Fruit fly (Drosophila melanogaster) whole organism, wandering third instar larva: ENCODE measurements around the gene CG5188.
A peak's percentile ranks its signal among the peaks of the same experiment; 100 is the strongest.

Experiments used
- Abd-B ChIP-seq: fragments of >200 bp; optimal IDR thresholded peaks from 2 replicates; lab custom pipeline; 2017; ENCODE audit warnings: missing biosample characterization, missing genetic modification characterization
- CG32264 ChIP-seq: fragments of 200-800 bp; sonication (Bioruptor generic); optimal IDR thresholded peaks from 2 replicates; lab custom pipeline; 2016; ENCODE audit warnings: missing biosample characterization, missing genetic modification characterization
- CG9705 ChIP-seq: fragments of 200-800 bp; sonication (Bioruptor generic); optimal IDR thresholded peaks from 2 replicates; lab custom pipeline; 2018; ENCODE audit warnings: missing biosample characterization, mild to moderate bottlenecking, missing genetic modification characterization
- CrebA ChIP-seq: fragments of 200-800 bp; sonication (Bioruptor generic); optimal IDR thresholded peaks from 2 replicates; lab custom pipeline; 2016; ENCODE audit warnings: missing biosample characterization, mild to moderate bottlenecking, missing genetic modification characterization, borderline replicate concordance
- Dfd ChIP-seq: fragments of >200 bp; optimal IDR thresholded peaks from 2 replicates; lab custom pipeline; 2017; ENCODE audit warnings: missing biosample characterization, missing genetic modification characterization
- Dif ChIP-seq: fragments of 200-275, 200-300 bp; sonication (Bioruptor generic); optimal IDR thresholded peaks from 2 replicates; lab custom pipeline; 2018; ENCODE audit warnings: missing biosample characterization, missing genetic modification characterization; ENCODE audit not compliant: partially characterized antibody
- GATAd ChIP-seq: sonication (Bioruptor generic); optimal IDR thresholded peaks from 2 replicates; lab custom pipeline; 2016; ENCODE audit warnings: missing biosample characterization, missing genetic modification characterization
- HLH106 ChIP-seq: fragments of 200-800 bp; optimal IDR thresholded peaks from 3 replicates; lab custom pipeline; 2019; ENCODE audit warnings: missing biosample characterization, mild to moderate bottlenecking, missing genetic modification characterization, moderate library complexity
- Hnf4 ChIP-seq: fragments of 200-800 bp; sonication (Bioruptor generic); optimal IDR thresholded peaks from 2 replicates; lab custom pipeline; 2016; ENCODE audit warnings: missing biosample characterization, mild to moderate bottlenecking, missing genetic modification characterization
- Hr78 ChIP-seq: fragments of >200 bp; optimal IDR thresholded peaks from 2 replicates; lab custom pipeline; 2017; ENCODE audit warnings: missing biosample characterization, missing genetic modification characterization
- Hr83 ChIP-seq: fragments of 200-300 bp; sonication (Bioruptor generic); optimal IDR thresholded peaks from 2 replicates; lab custom pipeline; 2016; ENCODE audit warnings: missing biosample characterization, mild to moderate bottlenecking, missing genetic modification characterization, moderate library complexity; ENCODE audit not compliant: poor library complexity, severe bottlenecking
- Jra ChIP-seq: sonication (Bioruptor generic); optimal IDR thresholded peaks from 2 replicates; lab custom pipeline; 2016; ENCODE audit warnings: missing biosample characterization, missing genetic modification characterization
- Mio ChIP-seq: sonication (Bioruptor generic); optimal IDR thresholded peaks from 2 replicates; lab custom pipeline; 2016; ENCODE audit warnings: missing biosample characterization, missing genetic modification characterization
- Myc ChIP-seq: fragments of >200 bp; optimal IDR thresholded peaks from 2 replicates; lab custom pipeline; 2017
- N ChIP-seq: fragments of >200 bp; optimal IDR thresholded peaks from 2 replicates; lab custom pipeline; 2018; ENCODE audit warnings: missing biosample characterization, missing external identifiers, missing genetic modification characterization
- OdsH ChIP-seq: fragments of 200-800 bp; sonication (Bioruptor generic); optimal IDR thresholded peaks from 2 replicates; lab custom pipeline; 2016; ENCODE audit warnings: missing biosample characterization, mild to moderate bottlenecking, missing genetic modification characterization
- Rel ChIP-seq, 2 experiments: fragments of 200-800 bp; sonication (Bioruptor generic) in 1 of 2; optimal IDR thresholded peaks; 2 replicates in 1 of 2; 3 replicates in 1 of 2; lab custom pipeline; 2016 to 2019; ENCODE audit warnings: mild to moderate bottlenecking in 2 of 2, missing biosample characterization in 2 of 2, missing genetic modification characterization in 2 of 2, moderate library complexity in 1 of 2
- Sp1 ChIP-seq: fragments of 200-800 bp; sonication (Bioruptor generic); optimal IDR thresholded peaks from 3 replicates; lab custom pipeline; 2019; ENCODE audit warnings: missing biosample characterization, mild to moderate bottlenecking, missing genetic modification characterization, moderate library complexity
- Vsx2 ChIP-seq: fragments of 200-300, 225-300 bp; sonication (Bioruptor generic); optimal IDR thresholded peaks from 2 replicates; lab custom pipeline; 2018; ENCODE audit warnings: missing biosample characterization, missing genetic modification characterization; ENCODE audit not compliant: partially characterized antibody
- br ChIP-seq: fragments of 200-800 bp; sonication (Bioruptor generic); optimal IDR thresholded peaks from 2 replicates; lab custom pipeline; 2016; ENCODE audit warnings: missing biosample characterization, missing genetic modification characterization
- brk ChIP-seq: fragments of 200-800 bp; sonication (Bioruptor generic); optimal IDR thresholded peaks from 2 replicates; lab custom pipeline; 2016; ENCODE audit warnings: missing biosample characterization, mild to moderate bottlenecking, missing genetic modification characterization
- dl ChIP-seq, 2 experiments: fragments of 175-275, 200-275 bp in 1 of 2; fragments of 200-275 bp in 1 of 2; sonication (Bioruptor generic); optimal IDR thresholded peaks; lab custom pipeline; 2018; ENCODE audit warnings: mild to moderate bottlenecking in 2 of 2, missing biosample characterization in 2 of 2, missing genetic modification characterization in 2 of 2, moderate library complexity in 2 of 2; ENCODE audit not compliant: partially characterized antibody in 2 of 2, insufficient read depth in 1 of 2
- dmrt93B ChIP-seq: fragments of 200-800 bp; sonication (Bioruptor generic); optimal IDR thresholded peaks from 2 replicates; lab custom pipeline; 2018; ENCODE audit warnings: missing biosample characterization, mild to moderate bottlenecking, missing genetic modification characterization
- dsf ChIP-seq: sonication (Bioruptor generic); optimal IDR thresholded peaks from 2 replicates; lab custom pipeline; 2016; ENCODE audit warnings: missing biosample characterization, missing genetic modification characterization, borderline replicate concordance
- ey ChIP-seq: fragments of 200-800 bp; sonication (Bioruptor generic); optimal IDR thresholded peaks from 2 replicates; lab custom pipeline; 2016; ENCODE audit warnings: missing biosample characterization, missing genetic modification characterization
- foxo ChIP-seq, 2 experiments: fragments of 200-800 bp; sonication (Bioruptor generic); optimal IDR thresholded peaks; 2 replicates in 1 of 2; 3 replicates in 1 of 2; lab custom pipeline; 2016 to 2017; ENCODE audit warnings: missing biosample characterization in 2 of 2, missing genetic modification characterization in 2 of 2
- fru ChIP-seq: fragments of 200-800 bp; sonication (Bioruptor generic); optimal IDR thresholded peaks from 3 replicates; lab custom pipeline; 2016; ENCODE audit warnings: missing biosample characterization, mild to moderate bottlenecking, missing genetic modification characterization
- h ChIP-seq: fragments of 200-800 bp; sonication (Bioruptor generic); optimal IDR thresholded peaks from 3 replicates; lab custom pipeline; 2016; ENCODE audit warnings: missing biosample characterization, mild to moderate bottlenecking, missing genetic modification characterization
- jim ChIP-seq: fragments of 175-275, 200-325 bp; sonication (Bioruptor generic); optimal IDR thresholded peaks from 2 replicates; lab custom pipeline; 2016; ENCODE audit warnings: missing biosample characterization, mild to moderate bottlenecking, missing genetic modification characterization
- lola ChIP-seq: fragments of >200 bp; optimal IDR thresholded peaks from 2 replicates; lab custom pipeline; 2017; ENCODE audit warnings: missing biosample characterization, missing genetic modification characterization
- pan ChIP-seq: fragments of >200 bp; optimal IDR thresholded peaks from 2 replicates; lab custom pipeline; 2017
- psq ChIP-seq: fragments of 200-800 bp; sonication (Bioruptor generic); optimal IDR thresholded peaks from 3 replicates; lab custom pipeline; 2017; ENCODE audit warnings: missing biosample characterization, mild to moderate bottlenecking, missing genetic modification characterization, moderate library complexity
- rgr ChIP-seq: fragments of 200-800 bp; sonication (Bioruptor generic); optimal IDR thresholded peaks from 3 replicates; lab custom pipeline; 2016; ENCODE audit warnings: missing biosample characterization, mild to moderate bottlenecking, missing genetic modification characterization
- sage ChIP-seq: fragments of 200-800 bp; sonication (Bioruptor generic); optimal IDR thresholded peaks from 2 replicates; lab custom pipeline; 2016; ENCODE audit warnings: missing biosample characterization, mild to moderate bottlenecking, missing genetic modification characterization
- sv ChIP-seq: fragments of 200-800 bp; sonication (Bioruptor generic); optimal IDR thresholded peaks from 3 replicates; lab custom pipeline; 2016; ENCODE audit warnings: missing biosample characterization, missing genetic modification characterization
- tai ChIP-seq: sonication (Bioruptor generic); optimal IDR thresholded peaks from 2 replicates; lab custom pipeline; 2016; ENCODE audit warnings: missing biosample characterization, missing genetic modification characterization
- usp ChIP-seq: fragments of >200 bp; optimal IDR thresholded peaks from 2 replicates; lab custom pipeline; 2017; ENCODE audit warnings: missing biosample characterization, missing genetic modification characterization
- woc ChIP-seq: sonication (Bioruptor generic); optimal IDR thresholded peaks from 2 replicates; lab custom pipeline; 2016; ENCODE audit warnings: missing biosample characterization, mild to moderate bottlenecking, missing genetic modification characterization

Gene CG5188

DNA sequence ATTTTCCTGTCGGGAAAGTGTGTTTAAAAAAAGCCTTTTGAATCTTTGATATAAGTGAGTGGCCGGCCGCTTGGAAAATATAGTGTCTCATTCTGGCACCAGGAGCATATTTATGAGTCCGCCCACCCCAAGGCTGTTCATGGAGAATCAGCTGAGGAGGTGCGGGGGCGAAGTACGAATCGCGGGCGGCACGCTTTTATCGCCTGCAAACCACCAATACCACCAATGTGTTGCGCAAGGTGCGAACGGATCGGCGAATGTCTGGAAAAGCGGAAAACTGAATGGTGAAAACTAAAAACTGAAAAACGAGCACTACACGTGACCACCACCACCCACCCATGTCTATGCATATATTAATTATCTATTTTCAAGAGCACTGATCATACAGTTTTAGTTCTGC is 40.3 kb downstream of the CG5188 start:
- TF ChIP-seq Hnf4 (GFP tag; lab: Kevin White, UChicago) = no peak
- no peak for TF ChIP-seq ey (GFP tag; lab: Kevin White, UChicago)
- no peak for TF ChIP-seq Dfd (GFP tag; lab: Kevin White, UChicago)
- TF ChIP-seq sage (GFP tag; lab: Kevin White, UChicago) = no peak
- no peak for TF ChIP-seq psq (GFP tag; lab: Kevin White, UChicago)
- TF ChIP-seq pan (lab: Kevin White, UChicago) = no peak
- no peak for TF ChIP-seq Rel (GFP tag; optimal IDR thresholded peaks at IDR 0.05; lab: Kevin White, UChicago)
- no peak for TF ChIP-seq Rel (tag; optimal IDR thresholded peaks at IDR 0.05; lab: Kevin White, UChicago)
- TF ChIP-seq CrebA (GFP tag; lab: Kevin White, UChicago) = no peak

DNA sequence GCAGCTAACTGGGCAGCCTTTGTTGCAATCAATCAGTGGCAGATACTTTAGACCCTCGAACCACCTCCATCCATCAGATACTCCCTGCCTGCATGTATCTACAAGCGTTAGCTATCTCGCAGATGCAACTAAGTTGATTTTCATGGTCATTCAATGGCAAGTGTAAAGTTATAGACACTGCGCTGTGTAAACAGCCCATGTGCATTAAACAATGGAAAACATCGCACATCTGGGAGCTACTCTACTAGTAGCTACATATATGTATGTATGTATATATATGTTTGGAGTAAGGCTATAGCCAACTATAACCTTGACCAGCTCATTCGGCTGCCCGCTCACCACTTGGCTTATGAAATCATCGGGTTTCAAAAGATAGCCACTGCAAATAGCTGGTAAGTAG is 41.6 kb downstream of the CG5188 start:
- TF ChIP-seq jim (GFP tag; lab: Kevin White, UChicago) = no peak
- no peak for TF ChIP-seq Hnf4 (GFP tag; lab: Kevin White, UChicago)
- no peak for TF ChIP-seq lola (GFP tag; lab: Kevin White, UChicago)
- no peak for TF ChIP-seq psq (GFP tag; lab: Kevin White, UChicago)
- no peak for TF ChIP-seq tai
- no peak for TF ChIP-seq HLH106
- no peak for TF ChIP-seq dmrt93B (GFP tag; lab: Kevin White, UChicago)
- TF ChIP-seq pan (lab: Kevin White, UChicago) = no peak
- no peak for TF ChIP-seq rgr (GFP tag; lab: Kevin White, UChicago)

DNA sequence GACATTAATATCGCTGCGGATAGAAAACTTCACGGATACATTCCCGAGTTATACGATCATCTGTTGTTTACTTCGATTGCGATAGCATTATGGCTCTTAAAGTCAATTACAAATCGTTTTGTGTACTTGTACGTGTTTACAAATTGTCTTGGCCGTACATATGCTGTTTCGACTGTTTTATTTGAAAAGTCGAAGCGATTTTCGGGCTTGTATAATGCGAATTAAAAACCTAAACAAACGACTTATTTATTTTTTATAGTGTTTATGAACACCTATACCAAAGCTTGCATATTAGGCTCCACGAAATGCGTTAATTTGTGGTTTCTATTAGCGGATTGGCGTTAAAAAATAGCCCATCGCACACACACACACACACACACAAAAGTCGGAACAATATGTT is 43.6 kb downstream of the CG5188 start:
- TF ChIP-seq Hnf4 (GFP tag; lab: Kevin White, UChicago) (no peak), brk (GFP tag; lab: Kevin White, UChicago) (no peak), foxo (GFP tag; optimal IDR thresholded peaks at IDR 0.05; lab: Kevin White, UChicago) (no peak)

DNA sequence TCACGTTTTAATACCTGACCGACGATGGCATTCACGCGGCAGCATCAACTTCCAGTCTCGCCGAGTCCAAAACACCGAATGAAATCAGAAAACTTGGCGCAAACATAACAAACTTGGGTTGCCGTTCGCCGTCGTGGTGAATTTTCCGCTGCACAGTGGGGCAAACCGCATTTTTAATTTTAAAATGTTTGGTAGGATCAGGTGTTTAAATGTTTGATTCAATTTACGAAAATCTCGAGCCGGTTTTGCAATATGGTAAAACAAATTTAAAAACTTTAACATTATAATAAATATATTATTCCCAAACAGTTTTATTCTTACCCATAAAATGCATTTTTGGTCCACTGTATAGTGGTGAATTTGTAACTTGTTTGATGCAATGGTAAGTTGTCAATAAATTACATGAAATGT is 45.6 kb downstream of the CG5188 start, which contains the start of gene RluA-1:
RluA-1 (minus strand) TSS at position 82 of the 411 bp plus-strand sequence.
- TF ChIP-seq dsf (GFP tag; lab: Kevin White, UChicago) (peak; percentile 43), CG32264 (GFP tag; lab: Kevin White, UChicago) (peak; percentile 53), brk (GFP tag; lab: Kevin White, UChicago) (peak; percentile 84), rgr (GFP tag; lab: Kevin White, UChicago) (peak; percentile 94), Sp1 (peak; percentile 93), fru (GFP tag; lab: Kevin White, UChicago) (no peak), Vsx2 (GFP tag; lab: Kevin White, UChicago) (no peak), CrebA (GFP tag; lab: Kevin White, UChicago) (no peak), Rel (GFP tag; optimal IDR thresholded peaks at IDR 0.05; lab: Kevin White, UChicago) (peak; percentile 49), Rel (tag; optimal IDR thresholded peaks at IDR 0.05; lab: Kevin White, UChicago) (peak; percentile 86), Dif (GFP tag; lab: Kevin White, UChicago) (no peak), br (peak; percentile 86), h (GFP tag; lab: Kevin White, UChicago) (peak; percentile 93), Dfd (GFP tag; lab: Kevin White, UChicago) (no peak), OdsH (GFP tag; lab: Kevin White, UChicago) (peak; percentile 90), Hr78 (GFP tag; lab: Kevin White, UChicago) (no peak), N (GFP tag; lab: Kevin White, UChicago) (no peak), Myc (lab: Kevin White, UChicago) (no peak), pan (lab: Kevin White, UChicago) (no peak), psq (GFP tag; lab: Kevin White, UChicago) (peak; percentile 86), dl (GFP tag; optimal IDR thresholded peaks at IDR 0.05; lab: Kevin White, UChicago; ENCODE audit: insufficient read depth in 1 of 2, partially characterized antibody in 2 of 2) (no peak), woc (GFP tag; lab: Kevin White, UChicago) (peak; percentile 47), jim (GFP tag; lab: Kevin White, UChicago) (no peak), Abd-B (GFP tag; lab: Kevin White, UChicago) (no peak), Hr83 (GFP tag; lab: Kevin White, UChicago) (peak; percentile 35), lola (GFP tag; lab: Kevin White, UChicago) (no peak), usp (GFP tag; lab: Kevin White, UChicago) (no peak), dmrt93B (GFP tag; lab: Kevin White, UChicago) (peak; percentile 83), HLH106 (peak; percentile 95), sv (peak; percentile 99), Jra (GFP tag; lab: Kevin White, UChicago) (no peak), tai (peak; percentile 32), Mio (peak; percentile 26), foxo (GFP tag; optimal IDR thresholded peaks at IDR 0.05; lab: Kevin White, UChicago) (peak in 1 of 2 experiments; percentile 93), CG9705 (GFP tag; lab: Kevin White, UChicago) (peak; percentile 87), ey (GFP tag; lab: Kevin White, UChicago) (peak; percentile 74), Hnf4 (GFP tag; lab: Kevin White, UChicago) (peak; percentile 74), GATAd (no peak), sage (GFP tag; lab: Kevin White, UChicago) (peak; percentile 69)
